Fruit fly (Drosophila melanogaster): Measurements from ENCODE around the gene CG32365.

CG32365 gene

dm6 chr3L:7858325-7859114 is 10.3 kb upstream of the CG32365 start (continued):
- no peak for TF ChIP-seq CG4282 (GFP tag; optimal IDR thresholded peaks at IDR 0.05)
- TF ChIP-seq mld (GFP tag; IDR thresholded peaks at IDR 0.05; ENCODE audit: partially characterized antibody), result no peak
- 0 out of 2 replicates have a peak, but pooled peaks have one; percentile 10 for TF ChIP-seq CG32532 (GFP tag; IDR thresholded peaks at IDR 0.05)
- no peak for TF ChIP-seq NC2β (GFP tag; optimal IDR thresholded peaks at IDR 0.05)
- no peak for TF ChIP-seq CG4328 (GFP tag; optimal IDR thresholded peaks at IDR 0.05)
- TF ChIP-seq ase (GFP tag; IDR thresholded peaks at IDR 0.05), result no peak
- TF ChIP-seq mam (GFP tag; optimal IDR thresholded peaks at IDR 0.05), result no peak
- no peak for TF ChIP-seq chm (GFP tag; IDR thresholded peaks at IDR 0.05)
- no peak for TF ChIP-seq br (optimal IDR thresholded peaks at IDR 0.05)
- TF ChIP-seq psq (GFP tag; optimal IDR thresholded peaks at IDR 0.05), result no peak
- TF ChIP-seq CG14667 (GFP tag; IDR thresholded peaks at IDR 0.05), result no peak
- no peak for TF ChIP-seq fd3F (GFP tag; optimal IDR thresholded peaks at IDR 0.05)
- TF ChIP-seq CG6175 (GFP tag; IDR thresholded peaks at IDR 0.05), result 0 out of 3 replicates have a peak, but pooled peaks have one; percentile 11
- TF ChIP-seq CG34376 (GFP tag; optimal IDR thresholded peaks at IDR 0.05), result peak; percentile 42
- TF ChIP-seq BtbVII (GFP tag; optimal IDR thresholded peaks at IDR 0.05), result peak; percentile 37
- TF ChIP-seq az2 (GFP tag; optimal IDR thresholded peaks at IDR 0.05), result no peak
- TF ChIP-seq Pdp1 (GFP tag; optimal IDR thresholded peaks at IDR 0.05), result peak in 1 of 2 experiments; percentile 42
- TF ChIP-seq Fer3 (tag; optimal IDR thresholded peaks at IDR 0.05), result no peak
- TF ChIP-seq Atf3 (GFP tag; optimal IDR thresholded peaks at IDR 0.05), result no peak

- TF ChIP-seq CG18619 (GFP tag; optimal IDR thresholded peaks at IDR 0.05) (peak; percentile 10), tx (GFP tag; optimal IDR thresholded peaks at IDR 0.05) (no peak), klu (GFP tag; IDR thresholded peaks at IDR 0.05) (no peak), Nf-YA (GFP tag; IDR thresholded peaks at IDR 0.05) (no peak), maf-S (GFP tag; optimal IDR thresholded peaks at IDR 0.05) (no peak), wdn (GFP tag; IDR thresholded peaks at IDR 0.05) (no peak), B-H2 (GFP tag; optimal IDR thresholded peaks at IDR 0.05) (no peak), cad (GFP tag; optimal IDR thresholded peaks at IDR 0.05) (no peak), rib (GFP tag; IDR thresholded peaks at IDR 0.05) (no peak), gcm (GFP tag; optimal IDR thresholded peaks at IDR 0.05) (no peak), CG32767 (GFP tag; IDR thresholded peaks at IDR 0.05) (no peak), exex (tag; optimal IDR thresholded peaks at IDR 0.05) (no peak), CG10147 (GFP tag; optimal IDR thresholded peaks at IDR 0.05) (no peak), row (GFP tag; IDR thresholded peaks at IDR 0.05) (no peak), Fer2 (tag; optimal IDR thresholded peaks at IDR 0.05) (no peak), CG17568 (GFP tag; optimal IDR thresholded peaks at IDR 0.05) (peak; percentile 54), pum (GFP tag; optimal IDR thresholded peaks at IDR 0.05) (no peak), CG8478 (optimal IDR thresholded peaks at IDR 0.05) (no peak), CG4854 (GFP tag; optimal IDR thresholded peaks at IDR 0.05) (no peak), CG9932 (GFP tag; IDR thresholded peaks at IDR 0.05) (no peak), ara (GFP tag; IDR thresholded peaks at IDR 0.05) (0 out of 2 replicates have a peak, but pooled peaks have one; percentile 6), chm (GFP tag; IDR thresholded peaks at IDR 0.05) (peak; percentile 43; the same call in 1 of the 2 replicates), gem (tag; optimal IDR thresholded peaks at IDR 0.05) (peak; percentile 10), gt (GFP tag; IDR thresholded peaks at IDR 0.05) (no peak), gsb-n (tag; optimal IDR thresholded peaks at IDR 0.05) (peak; percentile 15), CG3281 (GFP tag; optimal IDR thresholded peaks at IDR 0.05) (no peak), CG1233 (GFP tag; optimal IDR thresholded peaks at IDR 0.05) (no peak), CG12219 (GFP tag; optimal IDR thresholded peaks at IDR 0.05) (no peak), ATbp (GFP tag; optimal IDR thresholded peaks at IDR 0.05) (peak; percentile 69), HHEX (GFP tag; optimal IDR thresholded peaks at IDR 0.05) (no peak), slou (GFP tag; optimal IDR thresholded peaks at IDR 0.05) (no peak), CG4707 (GFP tag; optimal IDR thresholded peaks at IDR 0.05) (peak; percentile 52), TFAM (GFP tag; optimal IDR thresholded peaks at IDR 0.05) (no peak)
These were observed 9.0 kb upstream of the CG32365 start for dm6 chr3L:7859802-7860201.

All from whole organism, embryonic.